Worm (Caenorhabditis elegans) whole organism, late embryonic: ENCODE data around the gene srt-5.

Source experiments
- T23F11.4 ChIP-seq: fragments of 200-800 bp; sonication (Bioruptor generic); optimal IDR thresholded peaks from 2 replicates; lab custom pipeline; 2018; ENCODE audit warnings: mild to moderate bottlenecking, missing genetic modification characterization, missing compliant biosample characterization
- ceh-14 ChIP-seq: sonication (generic microtip); optimal IDR thresholded peaks from 2 replicates; lab custom pipeline; 2016; ENCODE audit warnings: missing genotype, missing genetic modification characterization, missing compliant biosample characterization
- eyg-1 ChIP-seq: sonication (generic microtip); optimal IDR thresholded peaks from 2 replicates; lab custom pipeline; 2016; ENCODE audit warnings: missing genotype, missing genetic modification characterization, missing compliant biosample characterization
- syd-9 ChIP-seq: sonication (generic microtip); optimal IDR thresholded peaks from 2 replicates; lab custom pipeline; 2016; ENCODE audit warnings: mild to moderate bottlenecking, missing genetic modification characterization, moderate library complexity, missing compliant biosample characterization
- unc-55 ChIP-seq: sonication (generic microtip); optimal IDR thresholded peaks from 2 replicates; lab custom pipeline; 2017; ENCODE audit warnings: missing biosample characterization, missing genetic modification reagents, missing genetic modification characterization

- TF ChIP-seq T23F11.4 (GFP tag; lab: Kevin White, UChicago) (no peak), syd-9 (no peak), eyg-1 (tag; lab: Kevin White, UChicago) (no peak), ceh-14 (tag; lab: Kevin White, UChicago) (no peak), unc-55 (GFP tag; lab: Kevin White, UChicago) (no peak)
Observed at ce11 chrV:3121743-3122142, 41.1 kb upstream of the srt-5 start, which contains the start of gene srt-56.
